Worm (Caenorhabditis elegans): ENCODE results near the gene sri-9.

- TF ChIP-seq Y79H2A.3 (GFP tag; conservative IDR thresholded peaks at IDR 0.05) (no peak), F39B2.1 (GFP tag; IDR thresholded peaks at IDR 0.05) (no peak), ceh-91 (GFP tag; IDR thresholded peaks at IDR 0.05) (no peak), hmg-1.2 (GFP tag; IDR thresholded peaks at IDR 0.05) (no peak), cebp-1 (GFP tag; IDR thresholded peaks at IDR 0.05) (no peak), cebp-1 (tag; optimal IDR thresholded peaks at IDR 0.05) (no peak), ZK185.1 (tag; optimal IDR thresholded peaks at IDR 0.05; ENCODE audit: poor library complexity, severe bottlenecking) (no peak), aptf-3 (GFP tag; IDR thresholded peaks at IDR 0.05) (no peak), snpc-4 (GFP tag; optimal IDR thresholded peaks at IDR 0.05) (no peak), snpc-4 (tag; optimal IDR thresholded peaks at IDR 0.05) (no peak), somi-1 (GFP tag; optimal IDR thresholded peaks at IDR 0.05) (no peak), sea-2 (GFP tag; IDR thresholded peaks at IDR 0.05) (no peak)
Measured at ce11 chrV:17021361-17021760, 20.1 kb downstream of the sri-9 start, which contains the start of gene F49H6.12.
